Fruit fly (Drosophila melanogaster) whole organism, embryonic: ENCODE data around the gene Aprt.

ENCODE experiments used
- Abd-B ChIP-seq: fragments of 200-800 bp; sonication (Bioruptor generic); optimal IDR thresholded peaks from 2 replicates; lab custom pipeline; 2018; ENCODE audit warnings: missing biosample characterization, mild to moderate bottlenecking, missing genetic modification characterization, moderate library complexity
- Antp ChIP-seq: fragments of 200-800 bp; sonication (Bioruptor generic); optimal IDR thresholded peaks from 3 replicates; lab custom pipeline; 2016; ENCODE audit warnings: missing biosample characterization, missing genetic modification characterization
- CG10209 ChIP-seq: fragments of 200-800 bp; sonication (Bioruptor generic); optimal IDR thresholded peaks from 3 replicates; lab custom pipeline; 2017; ENCODE audit warnings: missing biosample characterization, mild to moderate bottlenecking, missing genetic modification characterization, missing genetic modification reagents
- CG10431 ChIP-seq: fragments of 200-800 bp; sonication (Bioruptor generic); optimal IDR thresholded peaks from 3 replicates; lab custom pipeline; 2018; ENCODE audit warnings: missing biosample characterization, mild to moderate bottlenecking, missing genetic modification characterization
- CG11560 ChIP-seq: fragments of 200-800 bp; sonication (Bioruptor generic); IDR thresholded peaks from 3 replicates; pipeline ENCODE4 v1.3.6; 2022; ENCODE audit warnings: missing biosample characterization, missing genetic modification characterization
- CG12071 ChIP-seq: fragments of 200-800 bp; sonication (Bioruptor generic); optimal IDR thresholded peaks from 3 replicates; lab custom pipeline; 2018; ENCODE audit warnings: missing biosample characterization, mild to moderate bottlenecking, missing genetic modification characterization
- CG12659 ChIP-seq: fragments of 200-800 bp; sonication (Bioruptor generic); optimal IDR thresholded peaks from 3 replicates; lab custom pipeline; 2017; ENCODE audit warnings: mild to moderate bottlenecking, missing biosample characterization, missing genetic modification reagents, missing genetic modification characterization
- CG13287 ChIP-seq: fragments of 200-800 bp; sonication (Bioruptor generic); IDR thresholded peaks from 2 replicates; pipeline ENCODE4 v1.3.6; 2022; ENCODE audit warnings: missing biosample characterization, missing genetic modification characterization; ENCODE audit not compliant: partially characterized antibody
- CG14441 ChIP-seq: fragments of 200-800 bp; sonication (Bioruptor generic); IDR thresholded peaks from 2 replicates; pipeline ENCODE4 v1.3.6; 2022; ENCODE audit warnings: missing biosample characterization, missing genetic modification characterization
- CG15011 ChIP-seq: fragments of 200-800 bp; sonication (Bioruptor generic); optimal IDR thresholded peaks from 3 replicates; lab custom pipeline; 2018; ENCODE audit warnings: missing biosample characterization, mild to moderate bottlenecking, missing genetic modification characterization
- CG15514 ChIP-seq: fragments of 200-800 bp; sonication (Bioruptor generic); optimal IDR thresholded peaks from 3 replicates; lab custom pipeline; 2017; ENCODE audit warnings: missing biosample characterization, missing genetic modification characterization, mild to moderate bottlenecking, moderate library complexity, missing genetic modification reagents
- CG16779 ChIP-seq: fragments of 200-800 bp; sonication (Bioruptor generic); IDR thresholded peaks from 2 replicates; pipeline ENCODE4 v1.3.6; 2022; ENCODE audit warnings: missing biosample characterization, missing genetic modification characterization
- CG16863 ChIP-seq: fragments of 200-800 bp; sonication (Bioruptor generic); optimal IDR thresholded peaks from 3 replicates; lab custom pipeline; 2016; ENCODE audit warnings: missing biosample characterization, missing genetic modification characterization
- CG2199 ChIP-seq: fragments of 200-800 bp; sonication (Bioruptor generic); IDR thresholded peaks from 3 replicates; pipeline ENCODE4 v1.3.6; 2022; ENCODE audit warnings: missing biosample characterization, missing genetic modification characterization
- CG3847 ChIP-seq: fragments of 200-800 bp; sonication (Bioruptor generic); IDR thresholded peaks from 2 replicates; pipeline ENCODE4 v1.3.6; 2022; ENCODE audit warnings: missing biosample characterization, missing genetic modification characterization
- CG5953 ChIP-seq: fragments of 200-800 bp; sonication (Bioruptor generic); IDR thresholded peaks from 2 replicates; pipeline ENCODE4 v1.3.6; 2022; ENCODE audit warnings: missing biosample characterization, missing genetic modification characterization
- CG6683 ChIP-seq: fragments of 200-800 bp; sonication (Bioruptor generic); optimal IDR thresholded peaks from 2 replicates; lab custom pipeline; 2017; ENCODE audit warnings: missing biosample characterization, mild to moderate bottlenecking, missing genetic modification characterization, missing genetic modification reagents
- Doc3 ChIP-seq: fragments of 200-800 bp; sonication (Bioruptor generic); IDR thresholded peaks from 3 replicates; pipeline ENCODE4 v1.3.6; 2022; ENCODE audit warnings: missing biosample characterization, missing genetic modification characterization; ENCODE audit not compliant: partially characterized antibody
- Dp ChIP-seq: fragments of 200-800 bp; sonication (Bioruptor generic); optimal IDR thresholded peaks from 2 replicates; lab custom pipeline; 2018; ENCODE audit warnings: missing biosample characterization, mild to moderate bottlenecking, missing genetic modification characterization, moderate library complexity
- E2f1 ChIP-seq: fragments of 200-800 bp; sonication (Bioruptor generic); IDR thresholded peaks from 2 replicates; pipeline ENCODE4 v1.3.6; 2022; ENCODE audit warnings: missing biosample characterization, missing genetic modification characterization
- Fer3 ChIP-seq: fragments of 200-800 bp; sonication (Bioruptor generic); optimal IDR thresholded peaks from 2 replicates; lab custom pipeline; 2018; ENCODE audit warnings: missing biosample characterization, mild to moderate bottlenecking, missing genetic modification characterization, moderate library complexity
- HLHmδ ChIP-seq: fragments of 200-800 bp; sonication (Bioruptor generic); optimal IDR thresholded peaks from 2 replicates; lab custom pipeline; 2018; ENCODE audit warnings: missing biosample characterization, mild to moderate bottlenecking, missing genetic modification characterization, moderate library complexity
- Hr39 ChIP-seq: fragments of >200 bp; optimal IDR thresholded peaks from 2 replicates; lab custom pipeline; 2017
- Lhr ChIP-seq: fragments of 200-800 bp; sonication (Bioruptor generic); optimal IDR thresholded peaks from 3 replicates; lab custom pipeline; 2017; ENCODE audit warnings: mild to moderate bottlenecking, missing biosample characterization, missing genetic modification reagents, missing genetic modification characterization
- Myb ChIP-seq: fragments of 200-800 bp; sonication (Bioruptor generic); optimal IDR thresholded peaks from 2 replicates; lab custom pipeline; 2016; ENCODE audit warnings: missing biosample characterization, missing genetic modification characterization
- Neu2 ChIP-seq: fragments of 200-800 bp; sonication (Bioruptor generic); optimal IDR thresholded peaks from 3 replicates; lab custom pipeline; 2016; ENCODE audit warnings: missing biosample characterization, missing genetic modification characterization, borderline replicate concordance
- Rx ChIP-seq: fragments of 200-800 bp; sonication (Bioruptor generic); IDR thresholded peaks from 2 replicates; pipeline ENCODE4 v1.3.6; 2022; ENCODE audit warnings: missing biosample characterization, missing genetic modification characterization
- Scr ChIP-seq: fragments of 200-800 bp; sonication (Bioruptor generic); IDR thresholded peaks from 2 replicates; pipeline ENCODE4 v1.3.6; 2022; ENCODE audit warnings: missing biosample characterization, missing genetic modification characterization; ENCODE audit not compliant: partially characterized antibody
- Side ChIP-seq: fragments of 200-800 bp; sonication (Bioruptor generic); optimal IDR thresholded peaks from 2 replicates; lab custom pipeline; 2016; ENCODE audit warnings: missing biosample characterization, missing genetic modification characterization
- Ssrp ChIP-seq: fragments of 200-800 bp; sonication (Bioruptor generic); optimal IDR thresholded peaks from 2 replicates; lab custom pipeline; 2018; ENCODE audit warnings: missing biosample characterization, mild to moderate bottlenecking, missing genetic modification characterization, moderate library complexity
- Trl ChIP-seq, 3 experiments: fragments of >200 bp in 2 of 3; fragments of 200-800 bp in 1 of 3; sonication (Bioruptor generic) in 1 of 3; optimal IDR thresholded peaks; 2 replicates in 1 of 3; 3 replicates in 2 of 3; lab custom pipeline; 2016 to 2017; ENCODE audit warnings: missing biosample characterization in 1 of 3, missing genetic modification characterization in 1 of 3
- cad ChIP-seq: fragments of >200 bp; optimal IDR thresholded peaks from 2 replicates; lab custom pipeline; 2017; ENCODE audit warnings: missing biosample characterization, missing genetic modification characterization
- chm ChIP-seq: fragments of 200-800 bp; sonication (Bioruptor generic); IDR thresholded peaks from 2 replicates; pipeline ENCODE4 v1.3.6; 2022; ENCODE audit warnings: missing biosample characterization, missing genetic modification characterization
- emc ChIP-seq: fragments of 200-800 bp; sonication (Bioruptor generic); optimal IDR thresholded peaks from 2 replicates; lab custom pipeline; 2016; ENCODE audit warnings: missing biosample characterization, missing genetic modification characterization
- eyg ChIP-seq: fragments of 200-800 bp; sonication (Bioruptor generic); optimal IDR thresholded peaks from 3 replicates; lab custom pipeline; 2016; ENCODE audit warnings: missing biosample characterization, missing genetic modification characterization
- fd3F ChIP-seq: fragments of 200-800 bp; sonication (Bioruptor generic); optimal IDR thresholded peaks from 2 replicates; lab custom pipeline; 2018; ENCODE audit warnings: missing biosample characterization, mild to moderate bottlenecking, missing genetic modification characterization, moderate library complexity
- fu2 ChIP-seq: fragments of 200-800 bp; sonication (Bioruptor generic); optimal IDR thresholded peaks from 2 replicates; lab custom pipeline; 2016; ENCODE audit warnings: missing biosample characterization, missing genetic modification characterization
- gce ChIP-seq: fragments of 200-800 bp; sonication (Bioruptor generic); IDR thresholded peaks from 3 replicates; pipeline ENCODE4 v1.3.6; 2022; ENCODE audit warnings: missing biosample characterization, missing genetic modification characterization
- gfzf ChIP-seq: fragments of 200-800 bp; sonication (Bioruptor generic); optimal IDR thresholded peaks from 2 replicates; lab custom pipeline; 2016; ENCODE audit warnings: missing biosample characterization, mild to moderate bottlenecking, missing genetic modification characterization, moderate library complexity
- lab ChIP-seq: fragments of 200-800 bp; sonication (Bioruptor generic); optimal IDR thresholded peaks from 3 replicates; lab custom pipeline; 2017; ENCODE audit warnings: missing biosample characterization, missing genetic modification characterization, mild to moderate bottlenecking, moderate library complexity, missing genetic modification reagents
- lbe ChIP-seq: fragments of 200-800 bp; sonication (Bioruptor generic); optimal IDR thresholded peaks from 2 replicates; lab custom pipeline; 2016; ENCODE audit warnings: missing biosample characterization, mild to moderate bottlenecking, missing genetic modification characterization
- mam ChIP-seq: fragments of 200-800 bp; sonication (Bioruptor generic); optimal IDR thresholded peaks from 3 replicates; lab custom pipeline; 2016; ENCODE audit warnings: missing biosample characterization, missing genetic modification characterization
- mld ChIP-seq: fragments of 200-800 bp; sonication (Bioruptor generic); IDR thresholded peaks from 3 replicates; pipeline ENCODE4 v1.3.6; 2022; ENCODE audit warnings: missing biosample characterization, missing genetic modification characterization; ENCODE audit not compliant: partially characterized antibody
- p53 ChIP-seq: fragments of 200-800 bp; sonication (Bioruptor generic); optimal IDR thresholded peaks from 2 replicates; lab custom pipeline; 2016; ENCODE audit warnings: missing biosample characterization, missing genetic modification characterization
- sens-2 ChIP-seq: fragments of 200-800 bp; sonication (Bioruptor generic); IDR thresholded peaks from 2 replicates; pipeline ENCODE4 v1.3.6; 2022; ENCODE audit warnings: missing biosample characterization, missing genetic modification characterization
- sima ChIP-seq: fragments of 200-800 bp; sonication (Bioruptor generic); optimal IDR thresholded peaks from 2 replicates; lab custom pipeline; 2016; ENCODE audit warnings: missing biosample characterization, missing genetic modification characterization
- slbo ChIP-seq: fragments of 200-800 bp; sonication (Bioruptor generic); IDR thresholded peaks from 2 replicates; pipeline ENCODE4 v1.3.6; 2022; ENCODE audit warnings: missing biosample characterization, missing genetic modification characterization
- stwl ChIP-seq: fragments of 200-800 bp; sonication (Bioruptor generic); optimal IDR thresholded peaks from 3 replicates; lab custom pipeline; 2018; ENCODE audit warnings: missing biosample characterization, mild to moderate bottlenecking, missing genetic modification characterization, moderate library complexity
- tna ChIP-seq: fragments of 200-800 bp; sonication (Bioruptor generic); IDR thresholded peaks from 2 replicates; pipeline ENCODE4 v1.3.6; 2022; ENCODE audit warnings: missing biosample characterization, missing genetic modification characterization; ENCODE audit not compliant: partially characterized antibody
- twi ChIP-seq: fragments of 200-800 bp; optimal IDR thresholded peaks from 2 replicates; lab custom pipeline; 2019; ENCODE audit warnings: missing biosample characterization, mild to moderate bottlenecking, missing genetic modification characterization, moderate library complexity
- unpg ChIP-seq: fragments of 200-800 bp; sonication (Bioruptor generic); optimal IDR thresholded peaks from 3 replicates; lab custom pipeline; 2018; ENCODE audit warnings: missing biosample characterization, mild to moderate bottlenecking, missing genetic modification characterization, moderate library complexity

Gene Aprt

DNA sequence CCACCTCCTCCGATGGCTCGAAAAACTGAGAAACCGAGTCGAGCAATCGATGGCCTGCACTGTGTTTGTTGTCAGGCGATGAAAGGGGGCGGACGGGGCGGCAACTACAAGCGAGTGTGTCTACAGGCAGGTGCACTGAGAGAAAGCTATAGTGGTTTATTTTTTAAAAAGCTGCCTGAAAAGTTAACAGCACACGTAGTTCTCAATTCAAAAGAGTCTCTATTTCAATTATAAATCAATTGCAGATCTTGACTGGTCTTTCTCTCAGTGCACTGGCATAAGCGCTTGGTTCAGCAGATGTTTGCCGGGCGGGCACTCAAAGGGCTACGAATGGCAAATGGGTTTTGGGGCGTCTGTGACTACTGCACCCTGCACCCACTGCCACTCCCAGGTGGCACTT, 4.1 kb downstream of the Aprt start (continued):
- no peak for TF ChIP-seq HLHmδ (GFP tag; lab: Kevin White, UChicago)
- no peak for TF ChIP-seq mld
- no peak for TF ChIP-seq sima (GFP tag; lab: Kevin White, UChicago)
- no peak for TF ChIP-seq CG2199 (GFP tag; lab: Robert Waterston, UW)
- peak; percentile 39 for TF ChIP-seq CG3847 (GFP tag; lab: Robert Waterston, UW)
- TF ChIP-seq CG12071 (GFP tag; lab: Kevin White, UChicago): peak; percentile 46
- no peak for TF ChIP-seq cad (GFP tag; lab: Kevin White, UChicago)
- TF ChIP-seq CG6683 (GFP tag; lab: Kevin White, UChicago): no peak
- TF ChIP-seq tna (GFP tag; lab: Robert Waterston, UW): no peak
- TF ChIP-seq CG15514 (GFP tag; lab: Kevin White, UChicago): peak; percentile 44
- 0 out of 2 replicates have a peak, but pooled peaks have one; percentile 40 for TF ChIP-seq CG5953
- TF ChIP-seq stwl: no peak
- no peak for TF ChIP-seq CG10209 (GFP tag; lab: Kevin White, UChicago)
- 0 out of 2 replicates have a peak, but pooled peaks have one; percentile 49 for TF ChIP-seq Rx (GFP tag; lab: Robert Waterston, UW)
- TF ChIP-seq chm (GFP tag; lab: Robert Waterston, UW): no peak
- TF ChIP-seq Doc3 (GFP tag; lab: Robert Waterston, UW): no peak
- no peak for TF ChIP-seq Neu2 (GFP tag; lab: Kevin White, UChicago)
- no peak for TF ChIP-seq Fer3 (tag; lab: Kevin White, UChicago)
- no peak for TF ChIP-seq CG16779 (GFP tag; lab: Robert Waterston, UW)
- no peak for TF ChIP-seq p53 (GFP tag; lab: Kevin White, UChicago)
- peak; percentile 34 for TF ChIP-seq Antp (GFP tag; lab: Kevin White, UChicago)
- TF ChIP-seq sens-2: no peak
- no peak for TF ChIP-seq Hr39 (lab: Kevin White, UChicago)
- TF ChIP-seq Ssrp: no peak
- TF ChIP-seq emc (GFP tag; lab: Kevin White, UChicago): no peak
- no peak for TF ChIP-seq Side (GFP tag; lab: Kevin White, UChicago)
- 0 out of 2 replicates have a peak, but pooled peaks have one; percentile 21 for TF ChIP-seq E2f1 (GFP tag; lab: Robert Waterston, UW)
- TF ChIP-seq unpg (GFP tag; lab: Kevin White, UChicago): no peak
- TF ChIP-seq CG16863 (GFP tag; lab: Kevin White, UChicago): no peak
- TF ChIP-seq Lhr (GFP tag; lab: Kevin White, UChicago): no peak
- TF ChIP-seq gfzf (GFP tag; lab: Kevin White, UChicago): no peak
- no peak for TF ChIP-seq mam (GFP tag; lab: Kevin White, UChicago)
- peak; percentile 73 for TF ChIP-seq CG14441 (GFP tag; lab: Robert Waterston, UW)
- peak; percentile 43; the same call in 1 of the 3 replicates for TF ChIP-seq gce
- no peak for TF ChIP-seq Trl (optimal IDR thresholded peaks at IDR 0.05; lab: Kevin White, UChicago)
- TF ChIP-seq Trl (GFP tag; optimal IDR thresholded peaks at IDR 0.05; lab: Kevin White, UChicago): no peak
- TF ChIP-seq Abd-B (GFP tag; lab: Kevin White, UChicago): no peak
- TF ChIP-seq slbo (GFP tag; lab: Robert Waterston, UW): peak; percentile 39; the same call in 1 of the 2 replicates
- TF ChIP-seq CG10431: no peak
- no peak for TF ChIP-seq twi (tag; lab: Kevin White, UChicago)
- TF ChIP-seq CG13287 (GFP tag; lab: Robert Waterston, UW): no peak
- TF ChIP-seq CG12659: no peak
- no peak for TF ChIP-seq Myb (GFP tag; lab: Kevin White, UChicago)
- no peak for TF ChIP-seq fu2 (GFP tag; lab: Kevin White, UChicago)
- TF ChIP-seq CG11560 (tag; lab: Robert Waterston, UW): no peak
- no peak for TF ChIP-seq CG15011 (GFP tag; lab: Kevin White, UChicago)
- no peak for TF ChIP-seq Dp
- no peak for TF ChIP-seq Scr (GFP tag; lab: Robert Waterston, UW)
- no peak for TF ChIP-seq lbe (GFP tag; lab: Kevin White, UChicago)
- TF ChIP-seq eyg: no peak
- peak; percentile 66 for TF ChIP-seq lab (GFP tag; lab: Kevin White, UChicago)
- TF ChIP-seq fd3F (GFP tag; lab: Kevin White, UChicago): no peak
